Fruit fly (Drosophila melanogaster): ENCODE measurements around the gene eater.

DNA sequence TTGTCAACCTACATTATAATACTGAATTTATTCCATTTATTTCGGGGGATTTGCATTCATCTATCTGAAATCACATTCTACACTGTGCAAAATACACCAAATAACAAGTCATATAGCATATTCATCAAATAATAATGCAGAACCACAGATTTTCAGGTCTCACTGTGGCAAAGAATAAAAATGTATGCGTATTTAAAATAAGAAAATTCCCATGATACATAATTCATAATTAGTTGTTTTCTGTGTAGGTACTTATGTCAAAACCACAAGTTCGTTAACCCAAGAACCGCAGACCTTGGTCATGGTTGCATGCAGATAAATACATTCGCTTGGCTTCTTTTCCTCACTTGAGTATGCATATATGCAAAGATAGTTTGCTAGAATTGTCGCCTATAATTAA, 7.2 kb downstream of the eater start:
- TF ChIP-seq ttk (optimal IDR thresholded peaks at IDR 0.05) (no peak), h (optimal IDR thresholded peaks at IDR 0.05) (no peak), psq (optimal IDR thresholded peaks at IDR 0.05) (no peak), Myc (optimal IDR thresholded peaks at IDR 0.05) (no peak), Sin3A (optimal IDR thresholded peaks at IDR 0.05) (no peak), insv (optimal IDR thresholded peaks at IDR 0.05) (no peak)
